Worm (Caenorhabditis elegans) whole organism, midembryonic: ENCODE measurements around the gene C04E6.12.

ENCODE experiments used
- cog-1 ChIP-seq: sonication (generic microtip); optimal IDR thresholded peaks from 2 replicates; lab custom pipeline; 2016; ENCODE audit warnings: missing genetic modification characterization, missing compliant biosample characterization
- med-1 ChIP-seq: sonication (generic microtip); optimal IDR thresholded peaks from 2 replicates; lab custom pipeline; 2017; ENCODE audit warnings: missing genetic modification characterization, mild to moderate bottlenecking, missing compliant biosample characterization, antibody characterized with exemption, missing genetic modification reagents; ENCODE audit not compliant: insufficient read depth
- ref-1 ChIP-seq: fragments of 200-800 bp; sonication (Bioruptor generic); conservative IDR thresholded peaks from 2 replicates; pipeline ENCODE4 v1.3.6; 2022; ENCODE audit warnings: missing genetic modification reagents, missing genetic modification characterization, missing compliant biosample characterization
- ztf-29 ChIP-seq: fragments of 200-800 bp; sonication (Bioruptor generic); IDR thresholded peaks from 2 replicates; pipeline ENCODE4 v1.3.6; 2022; ENCODE audit warnings: missing genetic modification reagents, missing genetic modification characterization, missing compliant biosample characterization

DNA sequence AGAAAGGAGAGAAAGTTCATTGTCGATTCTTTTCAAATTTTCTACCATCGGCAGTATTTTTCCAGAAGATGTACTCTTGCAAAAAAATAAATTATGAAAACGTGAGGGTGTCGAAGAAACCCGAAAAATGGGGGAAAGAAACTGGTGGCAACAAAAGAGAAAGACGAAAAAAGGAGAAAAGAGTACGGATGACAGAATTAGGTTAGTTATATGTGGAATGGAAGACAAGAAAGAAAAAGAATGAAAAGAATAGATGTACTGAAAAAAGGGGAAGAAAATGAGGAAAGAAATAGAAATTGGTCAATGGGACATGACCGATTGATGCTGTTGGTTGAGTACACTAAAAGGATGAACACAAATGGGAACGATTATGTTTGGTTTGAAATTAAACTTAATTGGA is 35.8 kb upstream of the C04E6.12 start:
- TF ChIP-seq ztf-29 = no peak
- no peak for TF ChIP-seq cog-1
- no peak for TF ChIP-seq med-1 (GFP tag; lab: Kevin White, UChicago)
- no peak for TF ChIP-seq ref-1 (GFP tag; lab: Robert Waterston, UW)
